Fruit fly (Drosophila melanogaster) whole organism, adult: Measurements from ENCODE around the gene CG43402.

Experiments
- CG11617 ChIP-seq: fragments of 200-800 bp; sonication (Bioruptor generic); optimal IDR thresholded peaks from 2 replicates; lab custom pipeline; 2017; ENCODE audit warnings: mild to moderate bottlenecking, missing biosample characterization, missing genetic modification reagents, missing genetic modification characterization
- CG12768 ChIP-seq: fragments of 200-800 bp; sonication (Bioruptor generic); optimal IDR thresholded peaks from 2 replicates; lab custom pipeline; 2017; ENCODE audit warnings: missing biosample characterization, missing genetic modification characterization, mild to moderate bottlenecking, moderate library complexity, missing genetic modification reagents
- CG33017 ChIP-seq: fragments of 200-800 bp; sonication (Bioruptor generic); optimal IDR thresholded peaks from 2 replicates; lab custom pipeline; 2018; ENCODE audit warnings: missing biosample characterization, mild to moderate bottlenecking, missing genetic modification characterization, moderate library complexity
- CG7045 ChIP-seq: fragments of 200-800 bp; sonication (Bioruptor generic); optimal IDR thresholded peaks from 2 replicates; lab custom pipeline; 2017; ENCODE audit warnings: missing biosample characterization, mild to moderate bottlenecking, missing genetic modification characterization
- CG7101 ChIP-seq: fragments of 200-800 bp; sonication (Bioruptor generic); optimal IDR thresholded peaks from 2 replicates; lab custom pipeline; 2018; ENCODE audit warnings: missing biosample characterization, mild to moderate bottlenecking, missing genetic modification characterization, moderate library complexity
- Clk ChIP-seq: fragments of 200-800 bp; sonication (Bioruptor generic); optimal IDR thresholded peaks from 2 replicates; lab custom pipeline; 2017; ENCODE audit warnings: missing biosample characterization, missing genetic modification characterization
- Hr96 ChIP-seq: fragments of 200-800 bp; sonication (Bioruptor generic); optimal IDR thresholded peaks from 2 replicates; lab custom pipeline; 2016; ENCODE audit warnings: missing biosample characterization, missing genetic modification characterization
- bab1 ChIP-seq: fragments of 200-800 bp; sonication (Bioruptor generic); optimal IDR thresholded peaks from 3 replicates; lab custom pipeline; 2019; ENCODE audit warnings: missing biosample characterization, mild to moderate bottlenecking, missing genetic modification characterization, moderate library complexity
- kay ChIP-seq: fragments of 200-800 bp; sonication (Bioruptor generic); peaks from one replicate; lab custom pipeline; 2016; ENCODE audit warnings: missing biosample characterization, missing genetic modification characterization, borderline replicate concordance
- ovo ChIP-seq: fragments of 200-800 bp; sonication (Bioruptor generic); optimal IDR thresholded peaks from 2 replicates; lab custom pipeline; 2016; ENCODE audit warnings: missing biosample characterization, missing genetic modification characterization

DNA sequence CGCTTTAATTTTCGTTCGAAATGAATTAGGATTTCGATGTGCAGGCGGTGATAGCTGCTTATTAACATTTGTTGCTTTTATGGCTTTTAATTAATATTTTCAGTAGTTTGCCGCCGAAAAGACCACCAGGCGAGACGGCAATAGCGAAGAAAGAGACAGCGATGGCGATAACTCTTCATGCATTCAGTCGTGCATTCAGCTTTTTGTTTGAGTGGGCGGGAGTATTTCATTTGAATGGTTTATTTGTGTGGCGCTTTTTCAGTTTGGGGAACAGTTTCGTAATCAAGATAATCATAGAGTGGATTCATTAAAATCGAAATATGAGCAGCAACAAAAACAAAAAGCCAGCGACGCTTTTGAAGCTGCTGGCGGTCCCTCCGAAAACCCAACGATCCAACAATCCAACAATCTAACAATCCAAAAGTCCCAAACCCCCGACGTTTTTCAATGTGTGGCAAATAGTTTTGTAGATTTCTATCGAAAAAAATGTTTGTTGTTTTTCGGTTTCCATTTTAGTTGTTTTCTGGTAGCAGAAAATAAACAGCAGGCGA, 18.5 kb upstream of the CG43402 start:
- TF ChIP-seq CG7045 (GFP tag; lab: Kevin White, UChicago) (no peak), bab1 (GFP tag; lab: Kevin White, UChicago) (no peak), CG33017 (tag; lab: Kevin White, UChicago) (no peak), kay (GFP tag; lab: Kevin White, UChicago) (no peak), CG11617 (no peak), Clk (no peak), Hr96 (GFP tag; lab: Kevin White, UChicago) (no peak), ovo (no peak), CG12768 (GFP tag; lab: Kevin White, UChicago) (no peak), CG7101 (tag; lab: Kevin White, UChicago) (no peak)
